Worm (Caenorhabditis elegans) whole organism, young adult: ENCODE measurements around the gene ZK829.3.
A peak's percentile ranks its signal among the peaks of the same experiment; 100 is the strongest.

Source experiments
- B0261.1 ChIP-seq: sonication (generic microtip); optimal IDR thresholded peaks from 2 replicates; lab custom pipeline; 2016; ENCODE audit warnings: mild to moderate bottlenecking, missing genetic modification characterization, moderate library complexity, missing compliant biosample characterization
- B0336.3 ChIP-seq: fragments of 200-800 bp; sonication (Bioruptor generic); IDR thresholded peaks from 2 replicates; pipeline ENCODE4 v1.3.6; 2022; ENCODE audit warnings: missing genetic modification characterization, missing compliant biosample characterization
- F33H1.4 ChIP-seq: fragments of 200-800 bp; sonication (Bioruptor generic); IDR thresholded peaks from 2 replicates; pipeline ENCODE4 v1.3.6; 2022; ENCODE audit warnings: missing genetic modification reagents, missing genetic modification characterization, missing compliant biosample characterization
- F39B2.1 ChIP-seq: fragments of 200-800 bp; sonication (Bioruptor generic); IDR thresholded peaks from 2 replicates; pipeline ENCODE4 v1.3.6; 2022; ENCODE audit warnings: missing genetic modification reagents, missing genetic modification characterization, missing compliant biosample characterization
- K11D2.4 ChIP-seq: fragments of 200-800 bp; sonication (Bioruptor generic); IDR thresholded peaks from 2 replicates; pipeline ENCODE4 v1.3.6; 2022; ENCODE audit warnings: missing genetic modification reagents, missing genetic modification characterization, missing compliant biosample characterization
- K12H6.12 ChIP-seq: fragments of 200-800 bp; sonication (Bioruptor generic); optimal IDR thresholded peaks from 2 replicates; lab custom pipeline; 2018; ENCODE audit warnings: mild to moderate bottlenecking, missing genetic modification characterization, missing compliant biosample characterization
- Y53G8AR.9 ChIP-seq: fragments of 200-800 bp; sonication (Bioruptor generic); conservative IDR thresholded peaks from 2 replicates; pipeline ENCODE4 v1.3.6; 2022; ENCODE audit warnings: missing genetic modification reagents, missing genetic modification characterization, missing compliant biosample characterization
- Y56A3A.18 ChIP-seq: fragments of 200-800 bp; sonication (Bioruptor generic); IDR thresholded peaks from 2 replicates; pipeline ENCODE4 v1.3.6; 2022; ENCODE audit warnings: missing genetic modification reagents, missing genetic modification characterization, missing compliant biosample characterization
- Y67H2A.10 ChIP-seq: fragments of 200-800 bp; sonication (Bioruptor generic); conservative IDR thresholded peaks from 2 replicates; pipeline ENCODE4 v1.3.6; 2022; ENCODE audit warnings: missing genetic modification reagents, missing genetic modification characterization, missing compliant biosample characterization
- Y95B8A.8 ChIP-seq: fragments of 200-800 bp; sonication (Bioruptor generic); IDR thresholded peaks from 2 replicates; pipeline ENCODE4 v1.3.6; 2022; ENCODE audit warnings: missing genetic modification reagents, missing genetic modification characterization, missing compliant biosample characterization
- ama-1 ChIP-seq, 3 experiments: fragments of 150-350 bp in 1 of 3; sonication (generic microtip) in 2 of 3; optimal IDR thresholded peaks; 2 replicates each; lab custom pipeline; 2014 to 2018; ENCODE audit warnings: missing biosample characterization in 2 of 3, missing genetic modification characterization in 2 of 3, missing genetic modification reagents in 2 of 3
- aptf-3 ChIP-seq: fragments of 200-800 bp; sonication (Bioruptor generic); IDR thresholded peaks from 2 replicates; pipeline ENCODE4 v1.3.6; 2022; ENCODE audit warnings: missing genetic modification characterization, missing compliant biosample characterization
- atf-7 ChIP-seq: sonication (generic microtip); optimal IDR thresholded peaks from 2 replicates; lab custom pipeline; 2017; ENCODE audit warnings: mild to moderate bottlenecking, missing genetic modification characterization, missing compliant biosample characterization
- attf-5 ChIP-seq: fragments of 200-800 bp; sonication (Bioruptor generic); optimal IDR thresholded peaks from 2 replicates; lab custom pipeline; 2018; ENCODE audit warnings: mild to moderate bottlenecking, missing genetic modification characterization, missing compliant biosample characterization
- ccch-3 ChIP-seq: fragments of 200-800 bp; sonication (Bioruptor generic); optimal IDR thresholded peaks from 2 replicates; lab custom pipeline; 2018; ENCODE audit warnings: mild to moderate bottlenecking, missing genetic modification characterization, missing compliant biosample characterization
- cebp-2 ChIP-seq: fragments of 200-800 bp; sonication (Bioruptor generic); IDR thresholded peaks from 2 replicates; pipeline ENCODE4 v1.3.6; 2022; ENCODE audit warnings: missing genetic modification characterization, missing compliant biosample characterization
- ceh-100 ChIP-seq: fragments of 200-800 bp; sonication (Bioruptor generic); IDR thresholded peaks from 2 replicates; pipeline ENCODE4 v1.3.6; 2022; ENCODE audit warnings: missing genetic modification reagents, missing genetic modification characterization, missing compliant biosample characterization
- ceh-58 ChIP-seq: fragments of 200-800 bp; sonication (Bioruptor generic); IDR thresholded peaks from 2 replicates; pipeline ENCODE4 v1.3.6; 2022; ENCODE audit warnings: missing genetic modification characterization, missing compliant biosample characterization
- ceh-91 ChIP-seq: fragments of 200-800 bp; sonication (Bioruptor generic); IDR thresholded peaks from 2 replicates; pipeline ENCODE4 v1.3.6; 2022; ENCODE audit warnings: missing genetic modification reagents, missing genetic modification characterization, missing compliant biosample characterization
- dpff-1 ChIP-seq: sonication (generic microtip); optimal IDR thresholded peaks from 2 replicates; lab custom pipeline; 2017; ENCODE audit warnings: mild to moderate bottlenecking, missing genetic modification characterization, missing compliant biosample characterization
- dpl-1 ChIP-seq: fragments of 150-350 bp; optimal IDR thresholded peaks from 2 replicates; lab custom pipeline; 2014; ENCODE audit warnings: missing biosample characterization, missing genetic modification reagents, missing genetic modification characterization
- efl-1 ChIP-seq: fragments of 150-350 bp; optimal IDR thresholded peaks from 2 replicates; lab custom pipeline; 2014; ENCODE audit warnings: missing biosample characterization, missing genetic modification reagents, missing genetic modification characterization
- egl-18 ChIP-seq: fragments of 200-800 bp; sonication (Bioruptor generic); IDR thresholded peaks from 2 replicates; pipeline ENCODE4 v1.3.6; 2022; ENCODE audit warnings: missing genetic modification reagents, missing genetic modification characterization, missing compliant biosample characterization
- egl-44 ChIP-seq: fragments of 200-800 bp; sonication (Bioruptor generic); IDR thresholded peaks from 2 replicates; pipeline ENCODE4 v1.3.6; 2022; ENCODE audit warnings: missing genetic modification reagents, missing genetic modification characterization, missing compliant biosample characterization
- ekl-4 ChIP-seq: fragments of 200-800 bp; sonication (Bioruptor generic); IDR thresholded peaks from 2 replicates; pipeline ENCODE4 v1.3.6; 2022; ENCODE audit warnings: missing genetic modification reagents, missing genetic modification characterization, missing compliant biosample characterization
- hlh-26 ChIP-seq: fragments of 200-800 bp; sonication (Bioruptor generic); conservative IDR thresholded peaks from 2 replicates; pipeline ENCODE4 v1.3.6; 2022; ENCODE audit warnings: missing genetic modification reagents, missing genetic modification characterization, missing compliant biosample characterization
- hsf-1 ChIP-seq: fragments of 200-800 bp; sonication (Bioruptor generic); IDR thresholded peaks from 2 replicates; pipeline ENCODE4 v1.3.6; 2022; ENCODE audit warnings: missing genetic modification reagents, missing genetic modification characterization, missing compliant biosample characterization
- let-526 ChIP-seq: fragments of 200-800 bp; sonication (Bioruptor generic); IDR thresholded peaks from 2 replicates; pipeline ENCODE4 v1.3.6; 2022; ENCODE audit warnings: missing genetic modification reagents, missing genetic modification characterization, missing compliant biosample characterization
- lin-26 ChIP-seq: fragments of 200-800 bp; sonication (Bioruptor generic); IDR thresholded peaks from 2 replicates; pipeline ENCODE4 v1.3.6; 2022; ENCODE audit warnings: missing genetic modification reagents, missing genetic modification characterization, missing compliant biosample characterization
- madf-3 ChIP-seq: fragments of 200-800 bp; sonication (Bioruptor generic); IDR thresholded peaks from 2 replicates; pipeline ENCODE4 v1.3.6; 2022; ENCODE audit warnings: missing genetic modification reagents, missing genetic modification characterization, missing compliant biosample characterization
- mes-4 ChIP-seq: sonication (generic microtip); optimal IDR thresholded peaks from 2 replicates; lab custom pipeline; 2016; ENCODE audit warnings: missing genotype, missing genetic modification characterization, missing compliant biosample characterization
- mxl-1 ChIP-seq: sonication (generic microtip); optimal IDR thresholded peaks from 2 replicates; lab custom pipeline; 2016; ENCODE audit warnings: missing genetic modification characterization, missing compliant biosample characterization
- nfyb-1 ChIP-seq: fragments of 200-800 bp; sonication (Bioruptor generic); IDR thresholded peaks from 2 replicates; pipeline ENCODE4 v1.3.6; 2022; ENCODE audit warnings: missing genetic modification reagents, missing genetic modification characterization, missing compliant biosample characterization
- nhr-27 ChIP-seq: fragments of 200-800 bp; sonication (Bioruptor generic); optimal IDR thresholded peaks from 2 replicates; lab custom pipeline; 2018; ENCODE audit warnings: mild to moderate bottlenecking, missing genetic modification characterization, moderate library complexity, missing compliant biosample characterization
- nhr-80 ChIP-seq: sonication (generic microtip); optimal IDR thresholded peaks from 2 replicates; lab custom pipeline; 2016; ENCODE audit warnings: missing genetic modification characterization, missing compliant biosample characterization
- nhr-90 ChIP-seq: sonication (generic microtip); optimal IDR thresholded peaks from 2 replicates; lab custom pipeline; 2016; ENCODE audit warnings: missing genotype, mild to moderate bottlenecking, missing genetic modification characterization, missing compliant biosample characterization
- pbrm-1 ChIP-seq: fragments of 200-800 bp; sonication (Bioruptor generic); IDR thresholded peaks from 2 replicates; pipeline ENCODE4 v1.3.6; 2022; ENCODE audit warnings: missing genetic modification reagents, missing genetic modification characterization, missing compliant biosample characterization
- rcor-1 ChIP-seq: fragments of 200-800 bp; sonication (Bioruptor generic); IDR thresholded peaks from 2 replicates; pipeline ENCODE4 v1.3.6; 2022; ENCODE audit warnings: missing genetic modification reagents, missing genetic modification characterization, missing compliant biosample characterization
- repo-1 ChIP-seq: sonication (generic microtip); optimal IDR thresholded peaks from 2 replicates; lab custom pipeline; 2017; ENCODE audit warnings: mild to moderate bottlenecking, missing genetic modification characterization, missing compliant biosample characterization
- sptf-2 ChIP-seq: fragments of 200-800 bp; sonication (Bioruptor generic); optimal IDR thresholded peaks from 2 replicates; lab custom pipeline; 2018; ENCODE audit warnings: mild to moderate bottlenecking, missing genetic modification characterization, missing compliant biosample characterization
- tbx-9 ChIP-seq: sonication (generic microtip); optimal IDR thresholded peaks from 2 replicates; lab custom pipeline; 2016; ENCODE audit warnings: borderline replicate concordance, missing genetic modification characterization, inconsistent platforms, missing compliant biosample characterization
- ztf-26 ChIP-seq: sonication (generic microtip); optimal IDR thresholded peaks from 2 replicates; lab custom pipeline; 2017; ENCODE audit warnings: missing genetic modification characterization, missing compliant biosample characterization
- ztf-6 ChIP-seq: fragments of 200-800 bp; sonication (Bioruptor generic); IDR thresholded peaks from 2 replicates; pipeline ENCODE4 v1.3.6; 2022; ENCODE audit warnings: missing genetic modification reagents, missing genetic modification characterization, missing compliant biosample characterization

Gene ZK829.3

DNA sequence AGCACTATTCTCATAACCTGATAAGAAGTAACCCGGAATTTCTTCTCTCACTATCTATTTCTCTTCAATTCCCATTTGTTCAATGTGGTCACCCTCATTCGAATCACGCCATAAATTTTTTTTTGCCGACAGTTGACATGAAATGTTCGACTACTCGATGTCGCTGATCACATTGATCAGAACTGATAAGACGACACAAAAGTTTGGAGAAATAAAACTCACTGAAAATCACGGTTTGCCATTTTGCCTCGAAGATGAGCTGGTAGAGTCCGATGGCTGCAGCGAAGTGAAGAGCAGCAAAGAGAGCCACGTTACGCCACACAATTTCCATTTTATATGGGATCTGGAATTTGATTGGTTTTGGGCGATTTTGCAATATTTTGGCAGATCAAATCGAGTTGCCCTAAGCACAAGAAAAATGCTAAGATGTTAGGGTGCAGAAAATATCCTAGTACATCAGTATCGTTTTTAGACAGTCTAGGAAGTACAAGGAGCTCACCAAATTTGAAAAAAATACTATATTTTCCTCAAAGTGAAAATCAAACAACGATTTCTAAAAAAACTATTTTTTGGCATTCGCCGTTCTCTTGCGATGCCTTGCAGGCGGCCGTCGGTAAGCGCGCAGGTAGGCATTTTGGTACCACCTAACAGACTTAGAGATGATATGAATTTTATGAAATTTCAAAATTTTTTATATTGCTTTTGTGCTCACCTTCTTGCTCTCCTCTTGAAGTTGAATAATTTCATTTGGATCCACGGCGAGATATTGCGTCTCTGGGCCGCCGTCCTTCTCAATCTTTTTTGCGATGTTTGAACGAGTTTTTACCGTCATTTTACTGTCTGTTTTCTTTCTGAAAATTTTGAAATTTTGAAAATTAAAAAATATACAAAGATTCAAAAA, 30.4 kb downstream of the ZK829.3 start, which contains the start of gene fat-6 (continued):
- TF ChIP-seq egl-18 (GFP tag; lab: Robert Waterston, UW) = no peak
- no peak for TF ChIP-seq efl-1
- TF ChIP-seq F33H1.4 (GFP tag; lab: Robert Waterston, UW) = peak; percentile 8; the same call in 1 of the 2 replicates
- TF ChIP-seq, all 124 proteins: peak for 13

DNA sequence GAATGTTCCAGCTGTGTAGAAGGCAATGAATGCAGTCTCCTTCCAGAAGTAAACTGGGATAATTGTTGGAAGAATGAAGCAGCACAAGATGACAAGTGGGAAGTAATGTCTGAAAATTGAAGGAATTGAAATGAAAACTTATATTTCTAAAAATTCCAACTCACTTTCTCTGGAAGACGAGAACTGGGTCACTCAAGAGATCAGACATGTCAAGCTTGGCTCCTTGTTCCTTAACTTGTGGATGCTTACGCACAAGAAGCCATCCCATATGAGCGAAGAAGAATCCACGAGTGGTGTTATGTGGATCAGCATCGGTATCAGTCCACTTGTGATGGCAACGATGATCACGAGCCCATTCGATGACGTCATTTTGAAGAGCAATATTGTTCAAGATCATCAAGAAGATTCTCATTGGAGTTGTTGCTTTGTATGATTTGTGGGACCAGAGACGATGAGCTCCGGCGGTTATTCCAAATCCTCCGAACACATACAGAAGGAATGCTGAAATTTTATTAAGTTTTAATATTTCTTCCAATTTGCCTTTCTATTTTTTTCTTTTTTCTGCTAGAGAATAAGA, 31.2 kb downstream of the ZK829.3 start:
- TF ChIP-seq pbrm-1 (GFP tag; lab: Robert Waterston, UW) (no peak; the same call in 1 of the 2 replicates), atf-7 (tag; lab: Kevin White, UChicago) (peak; percentile 85), dpff-1 (tag; lab: Kevin White, UChicago) (no peak), egl-44 (GFP tag; lab: Robert Waterston, UW) (no peak), ama-1 (optimal IDR thresholded peaks at IDR 0.05; lab: Kevin White, UChicago) (no peak), ama-1 (GFP tag; optimal IDR thresholded peaks at IDR 0.05; lab: Kevin White, UChicago) (peak in 1 of 2 experiments; percentile 6), madf-3 (GFP tag; lab: Robert Waterston, UW) (no peak), sptf-2 (GFP tag; lab: Kevin White, UChicago) (no peak), ztf-6 (GFP tag; lab: Robert Waterston, UW) (no peak), mes-4 (tag; lab: Kevin White, UChicago) (no peak), Y53G8AR.9 (GFP tag; lab: Robert Waterston, UW) (peak; percentile 68), tbx-9 (tag; lab: Kevin White, UChicago) (no peak), let-526 (GFP tag; lab: Robert Waterston, UW) (no peak), nhr-27 (no peak), dpl-1 (GFP tag; lab: Kevin White, UChicago) (no peak), ceh-91 (GFP tag; lab: Robert Waterston, UW) (no peak), Y67H2A.10 (GFP tag; lab: Robert Waterston, UW) (no peak), K12H6.12 (tag; lab: Kevin White, UChicago) (no peak), Y95B8A.8 (peak; percentile 56; the same call in 1 of the 2 replicates), rcor-1 (no peak), ztf-26 (no peak), lin-26 (GFP tag; lab: Robert Waterston, UW) (0 out of 2 replicates have a peak, but pooled peaks have one; percentile 43), aptf-3 (no peak), cebp-2 (GFP tag; lab: Robert Waterston, UW) (no peak), ccch-3 (GFP tag; lab: Kevin White, UChicago) (no peak), ekl-4 (GFP tag; lab: Robert Waterston, UW) (no peak), ceh-100 (no peak), attf-5 (GFP tag; lab: Kevin White, UChicago) (no peak)
- TF ChIP-seq, all 124 proteins: peak for 5

DNA sequence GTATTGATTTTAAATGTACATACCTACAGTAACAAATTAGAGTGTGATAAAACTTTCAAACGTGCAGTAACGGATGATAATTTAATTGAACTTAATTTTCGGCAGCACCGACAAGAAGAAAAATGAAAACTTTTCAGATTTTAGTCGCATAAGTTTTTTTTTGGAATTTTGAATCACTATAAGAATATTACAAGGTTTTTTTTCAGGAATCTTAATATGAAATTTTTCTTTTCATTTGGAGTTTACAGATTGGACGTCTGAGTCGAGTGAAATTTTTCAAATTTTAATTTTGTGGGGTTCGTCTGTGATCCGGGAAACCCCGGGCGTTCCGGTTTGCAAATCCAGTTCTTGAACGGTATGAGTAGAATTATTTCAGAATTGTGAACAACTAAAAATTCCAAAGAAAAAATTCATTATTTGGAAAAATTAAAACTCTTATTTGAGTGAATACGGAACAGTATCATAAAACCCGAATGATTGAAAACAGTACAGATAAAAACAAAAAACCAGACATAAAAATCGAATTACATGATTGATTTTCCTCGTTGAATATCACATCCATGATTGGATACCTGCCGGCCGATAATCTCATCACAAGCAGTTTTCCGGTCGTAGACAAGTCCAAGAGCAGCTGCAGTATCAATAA, 32.1 kb downstream of the ZK829.3 start:
- TF ChIP-seq atf-7 (tag; lab: Kevin White, UChicago) = peak; percentile 78
- TF ChIP-seq F39B2.1 = peak; percentile 56; the same call in 1 of the 2 replicates
- peak; percentile 65 for TF ChIP-seq nfyb-1 (GFP tag; lab: Robert Waterston, UW)
- TF ChIP-seq K12H6.12 (tag; lab: Kevin White, UChicago) = no peak
- peak; percentile 43; the same call in 1 of the 2 replicates for TF ChIP-seq K11D2.4
- peak; percentile 12; the same call in 1 of the 2 replicates for TF ChIP-seq hsf-1 (GFP tag; lab: Robert Waterston, UW)
- no peak for TF ChIP-seq hlh-26 (GFP tag; lab: Robert Waterston, UW)
- peak; percentile 96 for TF ChIP-seq Y53G8AR.9 (GFP tag; lab: Robert Waterston, UW)
- TF ChIP-seq B0336.3 (GFP tag; lab: Robert Waterston, UW) = peak; percentile 87
- 0 out of 2 replicates have a peak, but pooled peaks have one; percentile 8 for TF ChIP-seq ceh-58
- TF ChIP-seq nhr-90 = peak; percentile 61
- no peak for TF ChIP-seq mxl-1
- peak; percentile 68 for TF ChIP-seq repo-1
- no peak for TF ChIP-seq B0261.1
- peak; percentile 80; the same call in 1 of the 2 replicates for TF ChIP-seq Y56A3A.18 (GFP tag; lab: Robert Waterston, UW)
- TF ChIP-seq ekl-4 (GFP tag; lab: Robert Waterston, UW) = peak; percentile 61
- TF ChIP-seq nhr-80 (tag; lab: Kevin White, UChicago) = peak; percentile 34
- TF ChIP-seq ceh-100 = peak; percentile 22; the same call in 1 of the 2 replicates
